Worm (Caenorhabditis elegans): Measurements from ENCODE around the gene C06G3.8.

ce11 chrIV:7057677-7058076, 25.3 kb upstream of the C06G3.8 start, which contains the start of gene srx-50:
- TF ChIP-seq hsf-1 (GFP tag; IDR thresholded peaks at IDR 0.05) (no peak), snpc-4 (GFP tag; optimal IDR thresholded peaks at IDR 0.05) (no peak), snpc-4 (tag; optimal IDR thresholded peaks at IDR 0.05) (no peak)

All from whole organism, young adult.